Fruit fly (Drosophila melanogaster) whole organism: Measurements from ENCODE around the gene Ufsp2.

ENCODE experiments used
- Dll ChIP-seq: fragments of >200 bp; optimal IDR thresholded peaks from 2 replicates; lab custom pipeline; 2017
- psq ChIP-seq: fragments of >200 bp; optimal IDR thresholded peaks from 2 replicates; lab custom pipeline; 2017

- TF ChIP-seq psq (no peak), Dll (lab: Kevin White, UChicago) (no peak)
Observed at dm6 chr3L:15595980-15596379, 19.6 kb downstream of the Ufsp2 start.
